Worm (Caenorhabditis elegans) whole organism, L1 larva: Measurements from ENCODE around the gene K10B3.1.

ENCODE experiments used
- isw-1 ChIP-seq: fragments of 200-800 bp; sonication (Bioruptor generic); IDR thresholded peaks from 2 replicates; pipeline ENCODE4 v1.3.6; 2022; ENCODE audit warnings: missing genetic modification characterization, missing compliant biosample characterization
- lin-39 ChIP-seq: fragments of 150-350 bp; optimal IDR thresholded peaks from 2 replicates; lab custom pipeline; 2014; ENCODE audit warnings: missing biosample characterization, missing genetic modification reagents, missing genetic modification characterization
- lir-3 ChIP-seq: sonication (generic microtip); optimal IDR thresholded peaks from 2 replicates; lab custom pipeline; 2016; ENCODE audit warnings: mild to moderate bottlenecking, missing genetic modification characterization, moderate library complexity, missing compliant biosample characterization; ENCODE audit not compliant: poor library complexity
- lsy-2 ChIP-seq, 2 experiments: fragments of 150-350 bp; optimal IDR thresholded peaks; 2 replicates each; lab custom pipeline; 2014; ENCODE audit warnings: missing biosample characterization in 2 of 2, missing genetic modification characterization in 2 of 2
- mdl-1 ChIP-seq, 2 experiments: fragments of 150-350 bp; optimal IDR thresholded peaks; 2 replicates each; lab custom pipeline; 2014 to 2017; ENCODE audit warnings: missing biosample characterization in 2 of 2, missing genetic modification characterization in 2 of 2, inconsistent platforms in 1 of 2
- mef-2 ChIP-seq: fragments of 150-350 bp; optimal IDR thresholded peaks from 2 replicates; lab custom pipeline; 2014; ENCODE audit warnings: missing biosample characterization, missing genetic modification characterization
- pqm-1 ChIP-seq: sonication (generic microtip); optimal IDR thresholded peaks from 3 replicates; lab custom pipeline; 2017; ENCODE audit warnings: missing biosample characterization, missing genetic modification characterization
- snpc-4 ChIP-seq: fragments of 150-350 bp; optimal IDR thresholded peaks from 2 replicates; lab custom pipeline; 2014; ENCODE audit warnings: missing biosample characterization, missing genetic modification characterization
- tbx-2 ChIP-seq: sonication (generic microtip); optimal IDR thresholded peaks from 2 replicates; lab custom pipeline; 2016; ENCODE audit warnings: missing genetic modification characterization, missing compliant biosample characterization

ce11 chrX:3089894-3090414, 45.3 kb upstream of the K10B3.1 start:
- peak in 1 of 2 experiments; percentile 57 for TF ChIP-seq mdl-1 (tag; optimal IDR thresholded peaks at IDR 0.05; lab: Kevin White, UChicago)
- no peak for TF ChIP-seq mef-2 (tag; lab: Kevin White, UChicago)
- TF ChIP-seq lin-39 (tag; lab: Kevin White, UChicago), result no peak
- peak; percentile 54 for TF ChIP-seq tbx-2
- no peak for TF ChIP-seq isw-1 (GFP tag; lab: Robert Waterston, UW)
- peak; percentile 22 for TF ChIP-seq lir-3 (tag; lab: Kevin White, UChicago)
- TF ChIP-seq snpc-4 (tag; lab: Kevin White, UChicago), result no peak
- TF ChIP-seq pqm-1, result peak; percentile 25
- peak in 1 of 2 experiments; percentile 34 for TF ChIP-seq lsy-2 (tag; optimal IDR thresholded peaks at IDR 0.05; lab: Kevin White, UChicago)
